Worm (Caenorhabditis elegans): Measurements from ENCODE around the gene F53B3.5.

DNA sequence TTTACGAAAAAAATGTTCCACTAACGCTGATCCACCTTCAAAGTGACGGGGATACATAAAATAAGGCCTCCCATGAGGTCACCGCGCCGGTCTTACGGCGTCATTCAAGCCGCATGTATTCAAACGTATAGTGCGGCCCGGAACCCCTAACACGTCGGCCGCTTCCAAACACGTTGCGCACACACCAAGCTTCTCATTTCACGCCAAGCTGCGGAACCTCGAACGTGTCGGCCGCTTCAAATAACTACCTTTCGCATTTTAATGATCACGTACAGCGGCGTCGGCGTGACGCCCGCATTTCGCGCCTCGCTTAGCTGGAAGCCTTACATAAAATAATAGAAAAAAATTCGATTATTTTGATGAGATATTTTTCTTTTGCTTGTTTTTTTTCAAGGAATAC, 35.9 kb downstream of the F53B3.5 start:
- TF ChIP-seq elt-3 (tag; optimal IDR thresholded peaks at IDR 0.05) (no peak), pha-4 (tag; optimal IDR thresholded peaks at IDR 0.05) (no peak), unc-62 (GFP tag; optimal IDR thresholded peaks at IDR 0.05) (no peak), unc-39 (tag; optimal IDR thresholded peaks at IDR 0.05) (no peak), nhr-28 (tag; optimal IDR thresholded peaks at IDR 0.05) (no peak)

Measured in whole organism, mixed stage, embryonic.